Worm (Caenorhabditis elegans) whole organism, young adult: ENCODE data around the gene sru-28.

Experiments
- B0019.2 ChIP-seq: fragments of 200-800 bp; sonication (Bioruptor generic); conservative IDR thresholded peaks from 2 replicates; pipeline ENCODE4 v1.3.6; 2022; ENCODE audit warnings: missing genetic modification reagents, missing genetic modification characterization, missing compliant biosample characterization
- F52B5.7 ChIP-seq: sonication (generic microtip); optimal IDR thresholded peaks from 2 replicates; lab custom pipeline; 2016; ENCODE audit warnings: mild to moderate bottlenecking, missing genetic modification characterization, missing compliant biosample characterization
- ama-1 ChIP-seq, 3 experiments: fragments of 150-350 bp in 1 of 3; sonication (generic microtip) in 2 of 3; optimal IDR thresholded peaks; 2 replicates each; lab custom pipeline; 2014 to 2018; ENCODE audit warnings: missing biosample characterization in 2 of 3, missing genetic modification characterization in 2 of 3, missing genetic modification reagents in 2 of 3
- dpl-1 ChIP-seq: fragments of 150-350 bp; optimal IDR thresholded peaks from 2 replicates; lab custom pipeline; 2014; ENCODE audit warnings: missing biosample characterization, missing genetic modification reagents, missing genetic modification characterization
- hmg-20 ChIP-seq: fragments of 200-800 bp; sonication (Bioruptor generic); IDR thresholded peaks from 2 replicates; pipeline ENCODE4 v1.3.6; 2022; ENCODE audit warnings: missing genetic modification reagents, missing genetic modification characterization, missing compliant biosample characterization
- let-526 ChIP-seq: fragments of 200-800 bp; sonication (Bioruptor generic); IDR thresholded peaks from 2 replicates; pipeline ENCODE4 v1.3.6; 2022; ENCODE audit warnings: missing genetic modification reagents, missing genetic modification characterization, missing compliant biosample characterization
- sea-2 ChIP-seq: fragments of 200-800 bp; sonication (Bioruptor generic); IDR thresholded peaks from 2 replicates; pipeline ENCODE4 v1.3.6; 2022; ENCODE audit warnings: missing genetic modification characterization, missing compliant biosample characterization

- TF ChIP-seq dpl-1 (GFP tag; lab: Kevin White, UChicago) (no peak), sea-2 (no peak), ama-1 (optimal IDR thresholded peaks at IDR 0.05; lab: Kevin White, UChicago) (no peak), ama-1 (GFP tag; optimal IDR thresholded peaks at IDR 0.05; lab: Kevin White, UChicago) (no peak), hmg-20 (GFP tag; lab: Robert Waterston, UW) (no peak), let-526 (GFP tag; lab: Robert Waterston, UW) (no peak), B0019.2 (GFP tag; lab: Robert Waterston, UW) (no peak), F52B5.7 (tag; lab: Kevin White, UChicago) (no peak)
These were observed 38.7 kb upstream of the sru-28 start, which contains the start of gene gid-8 for ce11 chrV:1467444-1467843.
